In genomic region chr3R:18297444-18298297, dm6 we compare ENCODE assay signal across 1 fruit fly cellular context.
TF ChIP-seq lines count a peak whose summit lies in the region.

No protein-coding gene starts in this region.

TF ChIP-seq in whole organism, embryonic, 481 proteins besides CTCF, POLR2A, EP300 and RAD21 (continued from another document and continues in another):
- TF ChIP-seq Abd-B (GFP tag; optimal IDR thresholded peaks at IDR 0.05; lab: Kevin White, UChicago): no peak
- TF ChIP-seq Ravus (GFP tag; IDR thresholded peaks at IDR 0.05; lab: Robert Waterston, UW): no peak
- no peak for TF ChIP-seq CG10431 (GFP tag; optimal IDR thresholded peaks at IDR 0.05; lab: Kevin White, UChicago)
- TF ChIP-seq CG31441 (GFP tag; IDR thresholded peaks at IDR 0.05; lab: Robert Waterston, UW): 0 out of 2 replicates have a peak, but pooled peaks have one; percentile 29
- TF ChIP-seq seq (GFP tag; IDR thresholded peaks at IDR 0.05; lab: Robert Waterston, UW): no peak
- no peak for TF ChIP-seq Vsx1 (GFP tag; optimal IDR thresholded peaks at IDR 0.05; lab: Kevin White, UChicago)
- TF ChIP-seq otp (GFP tag; IDR thresholded peaks at IDR 0.05; lab: Robert Waterston, UW): no peak
- TF ChIP-seq CG4404 (GFP tag; IDR thresholded peaks at IDR 0.05; lab: Robert Waterston, UW): no peak
- no peak for TF ChIP-seq CG17912 (GFP tag; optimal IDR thresholded peaks at IDR 0.05; lab: Kevin White, UChicago)
- TF ChIP-seq Hr3 (GFP tag; optimal IDR thresholded peaks at IDR 0.05; lab: Kevin White, UChicago): no peak
- TF ChIP-seq inv (GFP tag; IDR thresholded peaks at IDR 0.05; lab: Robert Waterston, UW; ENCODE audit: partially characterized antibody): no peak
- TF ChIP-seq peb (GFP tag; IDR thresholded peaks at IDR 0.05; lab: Robert Waterston, UW): 0 out of 2 replicates have a peak, but pooled peaks have one; percentile 12
- TF ChIP-seq ssp (GFP tag; IDR thresholded peaks at IDR 0.05; lab: Robert Waterston, UW): no peak
- TF ChIP-seq CG6791 (GFP tag; IDR thresholded peaks at IDR 0.05; lab: Robert Waterston, UW; ENCODE audit: partially characterized antibody): no peak
- no peak for TF ChIP-seq ase (GFP tag; IDR thresholded peaks at IDR 0.05; lab: Robert Waterston, UW)
- TF ChIP-seq kah (GFP tag; optimal IDR thresholded peaks at IDR 0.05; lab: Kevin White, UChicago): no peak
- no peak for TF ChIP-seq mirr (GFP tag; optimal IDR thresholded peaks at IDR 0.05; lab: Kevin White, UChicago)
- peak; percentile 22 for TF ChIP-seq unpg (GFP tag; optimal IDR thresholded peaks at IDR 0.05; lab: Kevin White, UChicago)
- peak; percentile 37 for TF ChIP-seq CG17385 (GFP tag; optimal IDR thresholded peaks at IDR 0.05; lab: Kevin White, UChicago)
- TF ChIP-seq tup (GFP tag; optimal IDR thresholded peaks at IDR 0.05; lab: Kevin White, UChicago): no peak
- TF ChIP-seq lola (GFP tag; optimal IDR thresholded peaks at IDR 0.05; lab: Kevin White, UChicago): no peak
- TF ChIP-seq Rx (GFP tag; IDR thresholded peaks at IDR 0.05; lab: Robert Waterston, UW): no peak
- no peak for TF ChIP-seq CG4854 (GFP tag; optimal IDR thresholded peaks at IDR 0.05; lab: Kevin White, UChicago)
- TF ChIP-seq CG8290 (GFP tag; optimal IDR thresholded peaks at IDR 0.05; lab: Kevin White, UChicago): no peak
- no peak for TF ChIP-seq CG8290 (tag; optimal IDR thresholded peaks at IDR 0.05; lab: Kevin White, UChicago)
- no peak for TF ChIP-seq sim (GFP tag; IDR thresholded peaks at IDR 0.05; lab: Robert Waterston, UW)
- no peak for TF ChIP-seq wek (GFP tag; optimal IDR thresholded peaks at IDR 0.05; lab: Kevin White, UChicago)
- no peak for TF ChIP-seq Sry-δ (GFP tag; optimal IDR thresholded peaks at IDR 0.05; lab: Kevin White, UChicago)
- no peak for TF ChIP-seq BEAF-32 (GFP tag; optimal IDR thresholded peaks at IDR 0.05; lab: Kevin White, UChicago)
- TF ChIP-seq Eip74EF (GFP tag; optimal IDR thresholded peaks at IDR 0.05; lab: Kevin White, UChicago): no peak
- TF ChIP-seq CG10543 (GFP tag; optimal IDR thresholded peaks at IDR 0.05; lab: Kevin White, UChicago): no peak
- no peak for TF ChIP-seq CG14860 (GFP tag; IDR thresholded peaks at IDR 0.05; lab: Robert Waterston, UW; ENCODE audit: partially characterized antibody)
- TF ChIP-seq ranshi (GFP tag; IDR thresholded peaks at IDR 0.05; lab: Robert Waterston, UW): 0 out of 2 replicates have a peak, but pooled peaks have one; percentile 34
- no peak for TF ChIP-seq Drgx (GFP tag; IDR thresholded peaks at IDR 0.05; lab: Robert Waterston, UW)
- TF ChIP-seq pfk (GFP tag; optimal IDR thresholded peaks at IDR 0.05; lab: Kevin White, UChicago): no peak
- TF ChIP-seq Ssrp (tag; optimal IDR thresholded peaks at IDR 0.05; lab: Kevin White, UChicago): peak; percentile 12
- TF ChIP-seq grn (GFP tag; optimal IDR thresholded peaks at IDR 0.05; lab: Kevin White, UChicago): no peak
- no peak for TF ChIP-seq Hey (tag; optimal IDR thresholded peaks at IDR 0.05; lab: Kevin White, UChicago)
- TF ChIP-seq CG31224 (GFP tag; IDR thresholded peaks at IDR 0.05; lab: Robert Waterston, UW): no peak
- TF ChIP-seq CG14667 (GFP tag; IDR thresholded peaks at IDR 0.05; lab: Robert Waterston, UW): no peak
- TF ChIP-seq Sin3A (optimal IDR thresholded peaks at IDR 0.05; lab: Kevin White, UChicago): no peak
- no peak for TF ChIP-seq CG7357 (GFP tag; IDR thresholded peaks at IDR 0.05; lab: Robert Waterston, UW)
- TF ChIP-seq ERR (GFP tag; optimal IDR thresholded peaks at IDR 0.05; lab: Kevin White, UChicago): no peak
- no peak for TF ChIP-seq nerfin-2 (GFP tag; IDR thresholded peaks at IDR 0.05; lab: Robert Waterston, UW; ENCODE audit: partially characterized antibody)
- TF ChIP-seq Hmx (GFP tag; optimal IDR thresholded peaks at IDR 0.05; lab: Kevin White, UChicago): no peak
- TF ChIP-seq CG18011 (GFP tag; optimal IDR thresholded peaks at IDR 0.05; lab: Kevin White, UChicago): no peak
- TF ChIP-seq caup (GFP tag; optimal IDR thresholded peaks at IDR 0.05; lab: Kevin White, UChicago; ENCODE audit: severe bottlenecking): no peak
- no peak for TF ChIP-seq MTF-1 (GFP tag; optimal IDR thresholded peaks at IDR 0.05; lab: Kevin White, UChicago; ENCODE audit: borderline replicate concordance)
- TF ChIP-seq vvl (GFP tag; IDR thresholded peaks at IDR 0.05; lab: Robert Waterston, UW): peak; percentile 39; the same call in 1 of the 2 replicates
- TF ChIP-seq Dref (GFP tag; IDR thresholded peaks at IDR 0.05; lab: Robert Waterston, UW): no peak
- no peak for TF ChIP-seq CG3726 (GFP tag; IDR thresholded peaks at IDR 0.05; lab: Robert Waterston, UW)
- no peak for TF ChIP-seq crc (GFP tag; optimal IDR thresholded peaks at IDR 0.05; lab: Kevin White, UChicago)
- TF ChIP-seq ara (GFP tag; IDR thresholded peaks at IDR 0.05; lab: Robert Waterston, UW): no peak
- TF ChIP-seq CG30403 (GFP tag; optimal IDR thresholded peaks at IDR 0.05; lab: Kevin White, UChicago): no peak
- no peak for TF ChIP-seq CG9727 (GFP tag; optimal IDR thresholded peaks at IDR 0.05; lab: Kevin White, UChicago)
- TF ChIP-seq Pdp1 (GFP tag; optimal IDR thresholded peaks at IDR 0.05; lab: Kevin White, UChicago): peak in 1 of 2 experiments; percentile 94
- TF ChIP-seq CG11456 (GFP tag; IDR thresholded peaks at IDR 0.05; lab: Robert Waterston, UW): no peak
- TF ChIP-seq ro (GFP tag; IDR thresholded peaks at IDR 0.05; lab: Robert Waterston, UW): no peak
- no peak for TF ChIP-seq Scr (GFP tag; IDR thresholded peaks at IDR 0.05; lab: Robert Waterston, UW; ENCODE audit: partially characterized antibody)
- no peak for TF ChIP-seq esg (GFP tag; conservative IDR thresholded peaks at IDR 0.05; lab: Robert Waterston, UW)
- TF ChIP-seq Fer2 (tag; optimal IDR thresholded peaks at IDR 0.05; lab: Kevin White, UChicago): no peak
- TF ChIP-seq Lhr (GFP tag; optimal IDR thresholded peaks at IDR 0.05; lab: Kevin White, UChicago): no peak
- TF ChIP-seq CG11695 (GFP tag; IDR thresholded peaks at IDR 0.05; lab: Robert Waterston, UW): 0 out of 3 replicates have a peak, but pooled peaks have one; percentile 12
- TF ChIP-seq Poxn (GFP tag; IDR thresholded peaks at IDR 0.05; lab: Robert Waterston, UW): no peak
- TF ChIP-seq Bteb2 (GFP tag; optimal IDR thresholded peaks at IDR 0.05; lab: Kevin White, UChicago): no peak
- no peak for TF ChIP-seq CG4282 (GFP tag; optimal IDR thresholded peaks at IDR 0.05; lab: Kevin White, UChicago)
- no peak for TF ChIP-seq CG12236 (GFP tag; optimal IDR thresholded peaks at IDR 0.05; lab: Kevin White, UChicago)
- no peak for TF ChIP-seq lbe (GFP tag; optimal IDR thresholded peaks at IDR 0.05; lab: Kevin White, UChicago)
- peak; percentile 22 for TF ChIP-seq CG18262 (tag; optimal IDR thresholded peaks at IDR 0.05; lab: Kevin White, UChicago)
- TF ChIP-seq dysf (GFP tag; IDR thresholded peaks at IDR 0.05; lab: Robert Waterston, UW): no peak
- no peak for TF ChIP-seq CG9609 (GFP tag; optimal IDR thresholded peaks at IDR 0.05; lab: Kevin White, UChicago)
- TF ChIP-seq CG8388 (GFP tag; optimal IDR thresholded peaks at IDR 0.05; lab: Kevin White, UChicago): peak; percentile 5
- TF ChIP-seq Dbx (GFP tag; IDR thresholded peaks at IDR 0.05; lab: Robert Waterston, UW): no peak
- no peak for TF ChIP-seq zen (tag; optimal IDR thresholded peaks at IDR 0.05; lab: Kevin White, UChicago)
- no peak for TF ChIP-seq Chrac-16 (GFP tag; optimal IDR thresholded peaks at IDR 0.05; lab: Kevin White, UChicago)
- no peak for TF ChIP-seq abd-A (tag; optimal IDR thresholded peaks at IDR 0.05; lab: Kevin White, UChicago)
- no peak for TF ChIP-seq Jarid2 (GFP tag; optimal IDR thresholded peaks at IDR 0.05; lab: Kevin White, UChicago)
- no peak for TF ChIP-seq CG11696 (GFP tag; IDR thresholded peaks at IDR 0.05; lab: Robert Waterston, UW)
- TF ChIP-seq Neu2 (GFP tag; optimal IDR thresholded peaks at IDR 0.05; lab: Kevin White, UChicago; ENCODE audit: borderline replicate concordance): no peak
- peak; percentile 20 for TF ChIP-seq Sox102F (GFP tag; optimal IDR thresholded peaks at IDR 0.05; lab: Kevin White, UChicago)
- no peak for TF ChIP-seq CG30020 (tag; optimal IDR thresholded peaks at IDR 0.05; lab: Kevin White, UChicago)
- no peak for TF ChIP-seq B-H1 (GFP tag; IDR thresholded peaks at IDR 0.05; lab: Robert Waterston, UW)
- TF ChIP-seq CG7963 (GFP tag; IDR thresholded peaks at IDR 0.05; lab: Robert Waterston, UW; ENCODE audit: partially characterized antibody): no peak
- TF ChIP-seq Nf-YB (GFP tag; optimal IDR thresholded peaks at IDR 0.05; lab: Kevin White, UChicago): no peak
- TF ChIP-seq Sox100B (GFP tag; optimal IDR thresholded peaks at IDR 0.05; lab: Kevin White, UChicago): no peak
- 0 out of 3 replicates have a peak, but pooled peaks have one; percentile 55 for TF ChIP-seq ken (GFP tag; IDR thresholded peaks at IDR 0.05; lab: Robert Waterston, UW)
- no peak for TF ChIP-seq Hr51 (GFP tag; optimal IDR thresholded peaks at IDR 0.05; lab: Kevin White, UChicago)
- TF ChIP-seq sc (optimal IDR thresholded peaks at IDR 0.05; lab: Kevin White, UChicago): no peak
- no peak for TF ChIP-seq sc (GFP tag; optimal IDR thresholded peaks at IDR 0.05; lab: Kevin White, UChicago)
- TF ChIP-seq hb (GFP tag; IDR thresholded peaks at IDR 0.05; lab: Robert Waterston, UW; ENCODE audit: partially characterized antibody): no peak
- TF ChIP-seq Elba2 (GFP tag; optimal IDR thresholded peaks at IDR 0.05; lab: Kevin White, UChicago): no peak
- no peak for TF ChIP-seq gt (GFP tag; IDR thresholded peaks at IDR 0.05; lab: Robert Waterston, UW)
- TF ChIP-seq CG34422 (GFP tag; IDR thresholded peaks at IDR 0.05; lab: Robert Waterston, UW): no peak
- TF ChIP-seq chn (GFP tag; optimal IDR thresholded peaks at IDR 0.05; lab: Kevin White, UChicago): no peak
- TF ChIP-seq tna (GFP tag; IDR thresholded peaks at IDR 0.05; lab: Robert Waterston, UW; ENCODE audit: partially characterized antibody): no peak
- TF ChIP-seq pan (optimal IDR thresholded peaks at IDR 0.05; lab: Kevin White, UChicago): no peak
- no peak for TF ChIP-seq pan (GFP tag; optimal IDR thresholded peaks at IDR 0.05 in 1 of 2, IDR thresholded peaks at IDR 0.05 in 1 of 2)
- peak; percentile 27 for TF ChIP-seq gem (tag; optimal IDR thresholded peaks at IDR 0.05; lab: Kevin White, UChicago)
- TF ChIP-seq CG8765 (GFP tag; IDR thresholded peaks at IDR 0.05; lab: Robert Waterston, UW): no peak
- 0 out of 2 replicates have a peak, but pooled peaks have one; percentile 33 for TF ChIP-seq Ptx1 (GFP tag; IDR thresholded peaks at IDR 0.05; lab: Robert Waterston, UW)
- no peak for TF ChIP-seq CG1832 (GFP tag; optimal IDR thresholded peaks at IDR 0.05; lab: Kevin White, UChicago)
- no peak for TF ChIP-seq jing (GFP tag; optimal IDR thresholded peaks at IDR 0.05; lab: Kevin White, UChicago)
- TF ChIP-seq dimm (GFP tag; IDR thresholded peaks at IDR 0.05; lab: Robert Waterston, UW): no peak
- TF ChIP-seq odd (GFP tag; optimal IDR thresholded peaks at IDR 0.05; lab: Kevin White, UChicago): no peak
- no peak for TF ChIP-seq CG12769 (tag; optimal IDR thresholded peaks at IDR 0.05; lab: Kevin White, UChicago)
- TF ChIP-seq wdn (GFP tag; IDR thresholded peaks at IDR 0.05; lab: Robert Waterston, UW): no peak
- no peak for TF ChIP-seq Antp (GFP tag; optimal IDR thresholded peaks at IDR 0.05; lab: Kevin White, UChicago)
- TF ChIP-seq CHES-1-like (GFP tag; optimal IDR thresholded peaks at IDR 0.05; lab: Kevin White, UChicago): no peak
- TF ChIP-seq dm (GFP tag; optimal IDR thresholded peaks at IDR 0.05; lab: Kevin White, UChicago): no peak
- no peak for TF ChIP-seq oc (tag; optimal IDR thresholded peaks at IDR 0.05; lab: Kevin White, UChicago)
- peak; percentile 21 for TF ChIP-seq nmo (GFP tag; optimal IDR thresholded peaks at IDR 0.05; lab: Kevin White, UChicago)
- no peak for TF ChIP-seq CG15514 (GFP tag; optimal IDR thresholded peaks at IDR 0.05; lab: Kevin White, UChicago)
- no peak for TF ChIP-seq Usf (GFP tag; optimal IDR thresholded peaks at IDR 0.05; lab: Kevin White, UChicago)
- TF ChIP-seq bbx (GFP tag; IDR thresholded peaks at IDR 0.05; lab: Robert Waterston, UW; ENCODE audit: partially characterized antibody): no peak
- peak; percentile 17 for TF ChIP-seq CG14710 (tag; optimal IDR thresholded peaks at IDR 0.05; lab: Kevin White, UChicago)
- no peak for TF ChIP-seq tll (GFP tag; optimal IDR thresholded peaks at IDR 0.05; lab: Kevin White, UChicago)
- TF ChIP-seq Fer3 (tag; optimal IDR thresholded peaks at IDR 0.05; lab: Kevin White, UChicago): no peak
- no peak for TF ChIP-seq HLH4C (GFP tag; IDR thresholded peaks at IDR 0.05; lab: Robert Waterston, UW; ENCODE audit: partially characterized antibody)
- TF ChIP-seq Taf1 (GFP tag; IDR thresholded peaks at IDR 0.05; lab: Robert Waterston, UW): no peak
- peak; percentile 9 for TF ChIP-seq phol (tag; optimal IDR thresholded peaks at IDR 0.05; lab: Kevin White, UChicago)
- TF ChIP-seq zfh1 (GFP tag; IDR thresholded peaks at IDR 0.05; lab: Robert Waterston, UW): peak; percentile 25; the same call in 1 of the 3 replicates
- TF ChIP-seq CG8478 (optimal IDR thresholded peaks at IDR 0.05; lab: Kevin White, UChicago): no peak
- TF ChIP-seq CrebB (tag; optimal IDR thresholded peaks at IDR 0.05; lab: Kevin White, UChicago): no peak
- TF ChIP-seq crp (GFP tag; optimal IDR thresholded peaks at IDR 0.05; lab: Kevin White, UChicago): no peak
- TF ChIP-seq CG12391 (tag; optimal IDR thresholded peaks at IDR 0.05; lab: Kevin White, UChicago): no peak
- TF ChIP-seq lov (optimal IDR thresholded peaks at IDR 0.05; lab: Kevin White, UChicago): no peak
- TF ChIP-seq lov (GFP tag; IDR thresholded peaks at IDR 0.05; lab: Robert Waterston, UW): no peak
- no peak for TF ChIP-seq vfl (GFP tag; optimal IDR thresholded peaks at IDR 0.05; lab: Kevin White, UChicago)
- TF ChIP-seq CG32532 (GFP tag; IDR thresholded peaks at IDR 0.05; lab: Robert Waterston, UW): no peak
- TF ChIP-seq pzg (GFP tag; optimal IDR thresholded peaks at IDR 0.05; lab: Kevin White, UChicago): no peak
- TF ChIP-seq bcd (GFP tag; optimal IDR thresholded peaks at IDR 0.05; lab: Kevin White, UChicago): no peak
- TF ChIP-seq CG12155 (GFP tag; optimal IDR thresholded peaks at IDR 0.05; lab: Kevin White, UChicago): no peak
- TF ChIP-seq Rfx (GFP tag; IDR thresholded peaks at IDR 0.05; lab: Robert Waterston, UW): no peak
- TF ChIP-seq CG12104 (GFP tag; optimal IDR thresholded peaks at IDR 0.05; lab: Kevin White, UChicago): no peak
- TF ChIP-seq H2.0 (GFP tag; IDR thresholded peaks at IDR 0.05; lab: Robert Waterston, UW): no peak
- no peak for TF ChIP-seq CG5953 (GFP tag; IDR thresholded peaks at IDR 0.05; lab: Robert Waterston, UW)
- no peak for TF ChIP-seq salm (tag; optimal IDR thresholded peaks at IDR 0.05; lab: Kevin White, UChicago)
